Fruit fly (Drosophila melanogaster) whole organism, embryonic: ENCODE results near the gene CG1824.
A peak's percentile ranks its signal among the peaks of the same experiment; 100 is the strongest.

Experiments
- Atf6 ChIP-seq: fragments of 200-800 bp; sonication (Bioruptor generic); IDR thresholded peaks from 2 replicates; pipeline ENCODE4 v1.3.6; 2022; ENCODE audit warnings: missing biosample characterization, missing genetic modification characterization
- Bteb2 ChIP-seq: fragments of 200-800 bp; sonication (Bioruptor generic); optimal IDR thresholded peaks from 2 replicates; lab custom pipeline; 2016; ENCODE audit warnings: missing biosample characterization, missing genetic modification characterization
- C15 ChIP-seq: fragments of 200-800 bp; sonication (Bioruptor generic); IDR thresholded peaks from 3 replicates; pipeline ENCODE4 v1.3.6; 2022; ENCODE audit warnings: missing biosample characterization, missing genetic modification characterization
- CG10209 ChIP-seq: fragments of 200-800 bp; sonication (Bioruptor generic); optimal IDR thresholded peaks from 3 replicates; lab custom pipeline; 2017; ENCODE audit warnings: missing biosample characterization, mild to moderate bottlenecking, missing genetic modification characterization, missing genetic modification reagents
- CG10267 ChIP-seq: fragments of 200-800 bp; sonication (Bioruptor generic); optimal IDR thresholded peaks from 2 replicates; lab custom pipeline; 2018; ENCODE audit warnings: missing biosample characterization, mild to moderate bottlenecking, missing genetic modification characterization, moderate library complexity
- CG10462 ChIP-seq: fragments of 200-800 bp; sonication (Bioruptor generic); optimal IDR thresholded peaks from 2 replicates; lab custom pipeline; 2016; ENCODE audit warnings: missing biosample characterization, missing genetic modification characterization
- CG11247 ChIP-seq: fragments of 200-800 bp; sonication (Bioruptor generic); IDR thresholded peaks from 2 replicates; pipeline ENCODE4 v1.3.6; 2022; ENCODE audit warnings: missing biosample characterization, missing genetic modification characterization
- CG11723 ChIP-seq: fragments of 200-800 bp; sonication (Bioruptor generic); optimal IDR thresholded peaks from 2 replicates; lab custom pipeline; 2017; ENCODE audit warnings: missing biosample characterization, mild to moderate bottlenecking, missing genetic modification characterization
- CG12104 ChIP-seq: fragments of 200-800 bp; sonication (Bioruptor generic); optimal IDR thresholded peaks from 3 replicates; lab custom pipeline; 2016; ENCODE audit warnings: missing biosample characterization, missing genetic modification characterization
- CG13424 ChIP-seq: fragments of 200-800 bp; sonication (Bioruptor generic); optimal IDR thresholded peaks from 2 replicates; lab custom pipeline; 2019; ENCODE audit warnings: missing biosample characterization, mild to moderate bottlenecking, missing genetic modification characterization, moderate library complexity
- CG14050 ChIP-seq: fragments of 200-800 bp; sonication (Bioruptor generic); IDR thresholded peaks from 3 replicates; pipeline ENCODE4 v1.3.6; 2022; ENCODE audit warnings: missing biosample characterization, missing genetic modification characterization
- CG2199 ChIP-seq: fragments of 200-800 bp; sonication (Bioruptor generic); IDR thresholded peaks from 3 replicates; pipeline ENCODE4 v1.3.6; 2022; ENCODE audit warnings: missing biosample characterization, missing genetic modification characterization
- CG2889 ChIP-seq: fragments of 200-800 bp; sonication (Bioruptor generic); IDR thresholded peaks from 3 replicates; pipeline ENCODE4 v1.3.6; 2022; ENCODE audit warnings: missing biosample characterization, missing genetic modification characterization
- CG31441 ChIP-seq: fragments of 200-800 bp; sonication (Bioruptor generic); IDR thresholded peaks from 2 replicates; pipeline ENCODE4 v1.3.6; 2022; ENCODE audit warnings: missing biosample characterization, missing genetic modification characterization
- CG33213 ChIP-seq: fragments of 200-800 bp; sonication (Bioruptor generic); optimal IDR thresholded peaks from 3 replicates; lab custom pipeline; 2016; ENCODE audit warnings: missing biosample characterization, missing genetic modification characterization
- CG34224 ChIP-seq: fragments of 200-800 bp; sonication (Bioruptor generic); IDR thresholded peaks from 3 replicates; pipeline ENCODE4 v1.3.6; 2022; ENCODE audit warnings: missing biosample characterization, missing genetic modification characterization; ENCODE audit not compliant: partially characterized antibody
- CG3726 ChIP-seq: fragments of 200-800 bp; sonication (Bioruptor generic); IDR thresholded peaks from 3 replicates; pipeline ENCODE4, ENCODE4 v1.3.6; 2022; ENCODE audit warnings: missing biosample characterization, missing genetic modification characterization
- CG3995 ChIP-seq: fragments of 200-800 bp; sonication (Bioruptor generic); optimal IDR thresholded peaks from 3 replicates; lab custom pipeline; 2016; ENCODE audit warnings: missing biosample characterization, missing genetic modification characterization
- CG4730 ChIP-seq: fragments of 200-800 bp; sonication (Bioruptor generic); IDR thresholded peaks from 2 replicates; pipeline ENCODE4 v1.3.6; 2022; ENCODE audit warnings: missing biosample characterization, missing genetic modification characterization
- CG5953 ChIP-seq: fragments of 200-800 bp; sonication (Bioruptor generic); IDR thresholded peaks from 2 replicates; pipeline ENCODE4 v1.3.6; 2022; ENCODE audit warnings: missing biosample characterization, missing genetic modification characterization
- CG6254 ChIP-seq: fragments of 200-800 bp; sonication (Bioruptor generic); optimal IDR thresholded peaks from 3 replicates; lab custom pipeline; 2017; ENCODE audit warnings: mild to moderate bottlenecking, missing biosample characterization, missing genetic modification reagents, missing genetic modification characterization
- CG6683 ChIP-seq: fragments of 200-800 bp; sonication (Bioruptor generic); optimal IDR thresholded peaks from 2 replicates; lab custom pipeline; 2017; ENCODE audit warnings: missing biosample characterization, mild to moderate bottlenecking, missing genetic modification characterization, missing genetic modification reagents
- CG8089 ChIP-seq: fragments of 200-800 bp; sonication (Bioruptor generic); optimal IDR thresholded peaks from 3 replicates; lab custom pipeline; 2016; ENCODE audit warnings: missing biosample characterization, missing genetic modification characterization
- CG9876 ChIP-seq: fragments of 200-800 bp; sonication (Bioruptor generic); optimal IDR thresholded peaks from 2 replicates; lab custom pipeline; 2016; ENCODE audit warnings: missing biosample characterization, missing genetic modification characterization
- CG9932 ChIP-seq: fragments of 200-800 bp; sonication (Bioruptor generic); IDR thresholded peaks from 2 replicates; pipeline ENCODE4 v1.3.6; 2022; ENCODE audit warnings: missing biosample characterization, missing genetic modification characterization
- D19A ChIP-seq: fragments of 200-800 bp; optimal IDR thresholded peaks from 3 replicates; lab custom pipeline; 2019; ENCODE audit warnings: missing biosample characterization, mild to moderate bottlenecking, missing genetic modification characterization, moderate library complexity
- D19B ChIP-seq: fragments of 200-800 bp; sonication (Bioruptor generic); optimal IDR thresholded peaks from 2 replicates; lab custom pipeline; 2017; ENCODE audit warnings: missing biosample characterization, mild to moderate bottlenecking, missing genetic modification characterization
- Deaf1 ChIP-seq: fragments of 200-800 bp; optimal IDR thresholded peaks from 3 replicates; lab custom pipeline; 2019; ENCODE audit warnings: missing biosample characterization, mild to moderate bottlenecking, missing genetic modification characterization, moderate library complexity
- Drgx ChIP-seq: fragments of 200-800 bp; sonication (Bioruptor generic); IDR thresholded peaks from 2 replicates; pipeline ENCODE4 v1.3.6; 2022; ENCODE audit warnings: missing biosample characterization, missing genetic modification characterization
- MBD-R2 ChIP-seq: fragments of 200-800 bp; sonication (Bioruptor generic); IDR thresholded peaks from 2 replicates; pipeline ENCODE4 v1.3.6; 2022; ENCODE audit warnings: missing biosample characterization, missing genetic modification characterization
- MTF-1 ChIP-seq: fragments of 200-800 bp; sonication (Bioruptor generic); optimal IDR thresholded peaks from 2 replicates; lab custom pipeline; 2018; ENCODE audit warnings: missing biosample characterization, mild to moderate bottlenecking, missing genetic modification characterization, borderline replicate concordance
- Trl ChIP-seq, 3 experiments: fragments of >200 bp in 2 of 3; fragments of 200-800 bp in 1 of 3; sonication (Bioruptor generic) in 1 of 3; optimal IDR thresholded peaks; 2 replicates in 1 of 3; 3 replicates in 2 of 3; lab custom pipeline; 2016 to 2017; ENCODE audit warnings: missing biosample characterization in 1 of 3, missing genetic modification characterization in 1 of 3
- ara ChIP-seq: fragments of 200-800 bp; sonication (Bioruptor generic); IDR thresholded peaks from 2 replicates; pipeline ENCODE4 v1.3.6; 2022; ENCODE audit warnings: missing biosample characterization, missing genetic modification characterization
- az2 ChIP-seq: fragments of 200-800 bp; sonication (Bioruptor generic); optimal IDR thresholded peaks from 3 replicates; lab custom pipeline; 2016; ENCODE audit warnings: missing biosample characterization, missing genetic modification characterization
- bigmax ChIP-seq: fragments of 200-800 bp; sonication (Bioruptor generic); optimal IDR thresholded peaks from 2 replicates; lab custom pipeline; 2018; ENCODE audit warnings: missing biosample characterization, mild to moderate bottlenecking, missing genetic modification characterization
- chinmo ChIP-seq: fragments of 200-800 bp; sonication (Bioruptor generic); IDR thresholded peaks from 4 replicates; pipeline ENCODE4 v1.3.6; 2022; ENCODE audit warnings: missing biosample characterization, missing genetic modification characterization; ENCODE audit not compliant: partially characterized antibody
- corto ChIP-seq: fragments of 200-800 bp; sonication (Bioruptor generic); optimal IDR thresholded peaks from 2 replicates; lab custom pipeline; 2016; ENCODE audit warnings: missing biosample characterization, mild to moderate bottlenecking, missing genetic modification characterization, moderate library complexity
- crol ChIP-seq: fragments of 200-800 bp; sonication (Bioruptor generic); IDR thresholded peaks from 2 replicates; pipeline ENCODE4 v1.3.6; 2022; ENCODE audit warnings: missing biosample characterization, missing genetic modification characterization
- dmrt99B ChIP-seq: fragments of 200-800 bp; sonication (Bioruptor generic); optimal IDR thresholded peaks from 2 replicates; lab custom pipeline; 2018; ENCODE audit warnings: missing biosample characterization, mild to moderate bottlenecking, missing genetic modification characterization, moderate library complexity
- dpn ChIP-seq, 2 experiments: fragments of 200-800 bp; sonication (Bioruptor generic); optimal IDR thresholded peaks; 3 replicates each; lab custom pipeline; 2016; ENCODE audit warnings: missing biosample characterization in 2 of 2, missing genetic modification characterization in 2 of 2
- fru ChIP-seq: fragments of >200 bp; optimal IDR thresholded peaks from 2 replicates; lab custom pipeline; 2017
- ftz-f1 ChIP-seq: fragments of 200-800 bp; sonication (Bioruptor generic); optimal IDR thresholded peaks from 2 replicates; lab custom pipeline; 2016; ENCODE audit warnings: missing biosample characterization, missing genetic modification characterization
- hb ChIP-seq: fragments of 200-800 bp; sonication (Bioruptor generic); IDR thresholded peaks from 3 replicates; pipeline ENCODE4 v1.3.6; 2022; ENCODE audit warnings: missing biosample characterization, missing genetic modification characterization; ENCODE audit not compliant: partially characterized antibody
- hth ChIP-seq: fragments of >200 bp; optimal IDR thresholded peaks from 2 replicates; lab custom pipeline; 2017; ENCODE audit warnings: inconsistent platforms
- ken ChIP-seq: fragments of 200-800 bp; sonication (Bioruptor generic); IDR thresholded peaks from 3 replicates; pipeline ENCODE4 v1.3.6; 2022; ENCODE audit warnings: missing biosample characterization, missing genetic modification characterization
- pfk ChIP-seq: fragments of 200-800 bp; sonication (Bioruptor generic); optimal IDR thresholded peaks from 2 replicates; lab custom pipeline; 2018; ENCODE audit warnings: missing biosample characterization, mild to moderate bottlenecking, missing genetic modification characterization, moderate library complexity
- pita ChIP-seq: fragments of 200-800 bp; sonication (Bioruptor generic); optimal IDR thresholded peaks from 2 replicates; lab custom pipeline; 2017; ENCODE audit warnings: missing biosample characterization, mild to moderate bottlenecking, missing genetic modification characterization
- repo ChIP-seq: fragments of 200-800 bp; sonication (Bioruptor generic); optimal IDR thresholded peaks from 2 replicates; lab custom pipeline; 2016; ENCODE audit warnings: missing biosample characterization, missing genetic modification characterization
- row ChIP-seq: fragments of 200-800 bp; sonication (Bioruptor generic); IDR thresholded peaks from 3 replicates; pipeline ENCODE4 v1.3.6; 2022; ENCODE audit warnings: missing biosample characterization, missing genetic modification characterization
- tap ChIP-seq: fragments of 200-800 bp; optimal IDR thresholded peaks from 3 replicates; lab custom pipeline; 2019; ENCODE audit warnings: missing biosample characterization, mild to moderate bottlenecking, missing genetic modification characterization, moderate library complexity
- ttk ChIP-seq: fragments of 200-800 bp; sonication (Bioruptor generic); IDR thresholded peaks from 2 replicates; pipeline ENCODE4 v2.1.2; 2022; ENCODE audit warnings: missing biosample characterization, missing genetic modification characterization

Gene CG1824

dm6 chrX:12579506-12579999, 15.9 kb downstream of the CG1824 start (continued):
- peak; percentile 87 for TF ChIP-seq CG10462 (GFP tag; lab: Kevin White, UChicago)
- no peak for TF ChIP-seq chinmo (GFP tag; lab: Robert Waterston, UW)
- no peak; the same call in 2 of the 3 replicates for TF ChIP-seq CG34224 (GFP tag; lab: Robert Waterston, UW)
- peak; percentile 23 for TF ChIP-seq bigmax (GFP tag; lab: Kevin White, UChicago)
- peak; percentile 81 for TF ChIP-seq CG11247 (GFP tag; lab: Robert Waterston, UW)
- TF ChIP-seq CG3726, result peak; percentile 90; the same call in 2 of the 3 replicates
- peak; percentile 92 for TF ChIP-seq CG11723 (GFP tag; lab: Kevin White, UChicago)
- no peak for TF ChIP-seq hth
- peak; percentile 95 for TF ChIP-seq CG12104 (GFP tag; lab: Kevin White, UChicago)
- peak; percentile 98 for TF ChIP-seq CG31441 (GFP tag; lab: Robert Waterston, UW)
- peak; percentile 96 for TF ChIP-seq CG10209 (GFP tag; lab: Kevin White, UChicago)
- peak; percentile 89 for TF ChIP-seq CG33213
- peak; percentile 89 for TF ChIP-seq CG6683
- TF ChIP-seq ftz-f1 (GFP tag; lab: Kevin White, UChicago), result no peak
- TF ChIP-seq CG9932 (GFP tag; lab: Robert Waterston, UW), result peak; percentile 92
- no peak for TF ChIP-seq crol (GFP tag; lab: Robert Waterston, UW)
- peak; percentile 93 for TF ChIP-seq row (GFP tag; lab: Robert Waterston, UW)
- no peak for TF ChIP-seq hb (GFP tag; lab: Robert Waterston, UW)
- TF ChIP-seq C15 (GFP tag; lab: Robert Waterston, UW), result peak; percentile 85
- TF ChIP-seq dmrt99B (tag; lab: Kevin White, UChicago), result peak; percentile 98
- peak; percentile 96 for TF ChIP-seq Drgx (GFP tag; lab: Robert Waterston, UW)
- TF ChIP-seq MBD-R2 (GFP tag; lab: Robert Waterston, UW), result peak; percentile 77
- TF ChIP-seq pita (GFP tag; lab: Kevin White, UChicago), result no peak
- peak; percentile 96 for TF ChIP-seq Atf6 (GFP tag; lab: Robert Waterston, UW)
- peak; percentile 95 for TF ChIP-seq Bteb2
- TF ChIP-seq az2 (GFP tag; lab: Kevin White, UChicago), result peak; percentile 93
- TF ChIP-seq CG5953 (GFP tag; lab: Robert Waterston, UW), result peak; percentile 83; the same call in 1 of the 2 replicates
- peak; percentile 94 for TF ChIP-seq tap (tag; lab: Kevin White, UChicago)
- peak; percentile 96 for TF ChIP-seq CG13424 (tag; lab: Kevin White, UChicago)
- TF ChIP-seq CG4730 (GFP tag; lab: Robert Waterston, UW), result peak; percentile 86
- TF ChIP-seq dpn (GFP tag; optimal IDR thresholded peaks at IDR 0.05; lab: Kevin White, UChicago), result peak; percentile 77 to 95
- no peak for TF ChIP-seq Trl (optimal IDR thresholded peaks at IDR 0.05; lab: Kevin White, UChicago)
- peak; percentile 96 for TF ChIP-seq Trl (GFP tag; optimal IDR thresholded peaks at IDR 0.05; lab: Kevin White, UChicago)
- peak; percentile 83 for TF ChIP-seq ara (GFP tag; lab: Robert Waterston, UW)
- TF ChIP-seq CG10267 (tag; lab: Kevin White, UChicago), result peak; percentile 86
- TF ChIP-seq CG6254, result peak; percentile 80
- peak; percentile 92 for TF ChIP-seq CG14050 (GFP tag; lab: Robert Waterston, UW)
- peak; percentile 88 for TF ChIP-seq CG2889 (GFP tag; lab: Robert Waterston, UW)
- peak; percentile 87 for TF ChIP-seq ken (GFP tag; lab: Robert Waterston, UW)
- peak; percentile 88 for TF ChIP-seq CG9876 (GFP tag; lab: Kevin White, UChicago)
- TF ChIP-seq Deaf1, result peak; percentile 19
- TF ChIP-seq CG3995 (GFP tag; lab: Kevin White, UChicago), result peak; percentile 66
- peak; percentile 91 for TF ChIP-seq D19B (GFP tag; lab: Kevin White, UChicago)
- peak; percentile 78 for TF ChIP-seq MTF-1 (GFP tag; lab: Kevin White, UChicago)
- TF ChIP-seq pfk (GFP tag; lab: Kevin White, UChicago), result no peak
- peak; percentile 88 for TF ChIP-seq ttk (GFP tag; lab: Robert Waterston, UW)
- peak; percentile 89 for TF ChIP-seq corto (GFP tag; lab: Kevin White, UChicago)
- peak; percentile 92 for TF ChIP-seq repo (GFP tag; lab: Kevin White, UChicago)
- TF ChIP-seq D19A (tag; lab: Kevin White, UChicago), result peak; percentile 89
- TF ChIP-seq CG8089, result peak; percentile 92
- 0 out of 3 replicates have a peak, but pooled peaks have one; percentile 60 for TF ChIP-seq CG2199 (GFP tag; lab: Robert Waterston, UW)
- TF ChIP-seq fru (lab: Kevin White, UChicago), result no peak
